Fruit fly (Drosophila melanogaster) whole organism, embryonic: Measurements from ENCODE around the gene Dsor1.

Experiments
- Asciz ChIP-seq: fragments of 200-800 bp; sonication (Bioruptor generic); optimal IDR thresholded peaks from 2 replicates; lab custom pipeline; 2017; ENCODE audit warnings: missing biosample characterization, mild to moderate bottlenecking, missing genetic modification characterization, missing genetic modification reagents
- Atf-2 ChIP-seq: fragments of 200-800 bp; sonication (Bioruptor generic); optimal IDR thresholded peaks from 2 replicates; lab custom pipeline; 2016; ENCODE audit warnings: missing biosample characterization, missing genetic modification characterization
- B-H1 ChIP-seq: fragments of 200-800 bp; sonication (Bioruptor generic); IDR thresholded peaks from 3 replicates; pipeline ENCODE4 v1.3.6; 2022; ENCODE audit warnings: missing biosample characterization, missing genetic modification characterization
- CG10274 ChIP-seq: fragments of 200-800 bp; sonication (Bioruptor generic); optimal IDR thresholded peaks from 3 replicates; lab custom pipeline; 2017; ENCODE audit warnings: missing biosample characterization, mild to moderate bottlenecking, missing genetic modification characterization
- CG11085 ChIP-seq: fragments of 200-800 bp; sonication (Bioruptor generic); IDR thresholded peaks from 2 replicates; pipeline ENCODE4 v1.3.6; 2022; ENCODE audit warnings: missing biosample characterization, missing genetic modification characterization
- CG12391 ChIP-seq: fragments of 200-800 bp; sonication (Bioruptor generic); optimal IDR thresholded peaks from 3 replicates; lab custom pipeline; 2018; ENCODE audit warnings: missing biosample characterization, mild to moderate bottlenecking, missing genetic modification characterization, moderate library complexity
- CG14710 ChIP-seq: fragments of 200-800 bp; sonication (Bioruptor generic); optimal IDR thresholded peaks from 3 replicates; lab custom pipeline; 2019; ENCODE audit warnings: missing biosample characterization, mild to moderate bottlenecking, missing genetic modification characterization, moderate library complexity
- CG1603 ChIP-seq: fragments of 200-800 bp; sonication (Bioruptor generic); optimal IDR thresholded peaks from 2 replicates; lab custom pipeline; 2019; ENCODE audit warnings: missing biosample characterization, mild to moderate bottlenecking, missing genetic modification characterization, moderate library complexity
- CG16779 ChIP-seq: fragments of 200-800 bp; sonication (Bioruptor generic); IDR thresholded peaks from 2 replicates; pipeline ENCODE4 v1.3.6; 2022; ENCODE audit warnings: missing biosample characterization, missing genetic modification characterization
- CG16863 ChIP-seq: fragments of 200-800 bp; sonication (Bioruptor generic); optimal IDR thresholded peaks from 3 replicates; lab custom pipeline; 2016; ENCODE audit warnings: missing biosample characterization, missing genetic modification characterization
- CG17568 ChIP-seq: fragments of 200-800 bp; sonication (Bioruptor generic); optimal IDR thresholded peaks from 2 replicates; lab custom pipeline; 2018; ENCODE audit warnings: missing biosample characterization, mild to moderate bottlenecking, missing genetic modification characterization, moderate library complexity
- CG18262 ChIP-seq: fragments of 200-800 bp; optimal IDR thresholded peaks from 3 replicates; lab custom pipeline; 2019; ENCODE audit warnings: missing biosample characterization, mild to moderate bottlenecking, missing genetic modification characterization, moderate library complexity
- CG1832 ChIP-seq: fragments of 200-800 bp; sonication (Bioruptor generic); optimal IDR thresholded peaks from 2 replicates; lab custom pipeline; 2017; ENCODE audit warnings: missing biosample characterization, mild to moderate bottlenecking, missing genetic modification characterization, inconsistent platforms
- CG18619 ChIP-seq: fragments of 200-800 bp; sonication (Bioruptor generic); optimal IDR thresholded peaks from 3 replicates; lab custom pipeline; 2017; ENCODE audit warnings: missing biosample characterization, mild to moderate bottlenecking, missing genetic modification characterization
- CG2712 ChIP-seq: fragments of 200-800 bp; optimal IDR thresholded peaks from 3 replicates; lab custom pipeline; 2019; ENCODE audit warnings: missing biosample characterization, mild to moderate bottlenecking, missing genetic modification characterization, moderate library complexity
- CG2889 ChIP-seq: fragments of 200-800 bp; sonication (Bioruptor generic); IDR thresholded peaks from 3 replicates; pipeline ENCODE4 v1.3.6; 2022; ENCODE audit warnings: missing biosample characterization, missing genetic modification characterization
- CG33557 ChIP-seq: fragments of 200-800 bp; sonication (Bioruptor generic); optimal IDR thresholded peaks from 2 replicates; lab custom pipeline; 2019; ENCODE audit warnings: missing biosample characterization, mild to moderate bottlenecking, missing genetic modification characterization, moderate library complexity
- CG4328 ChIP-seq: fragments of 200-800 bp; sonication (Bioruptor generic); optimal IDR thresholded peaks from 3 replicates; lab custom pipeline; 2017; ENCODE audit warnings: missing biosample characterization, missing genetic modification reagents, missing genetic modification characterization
- CG4820 ChIP-seq: fragments of 200-800 bp; sonication (Bioruptor generic); optimal IDR thresholded peaks from 3 replicates; lab custom pipeline; 2016; ENCODE audit warnings: missing biosample characterization, missing genetic modification characterization
- CG5180 ChIP-seq: fragments of 200-800 bp; sonication (Bioruptor generic); optimal IDR thresholded peaks from 3 replicates; lab custom pipeline; 2017; ENCODE audit warnings: missing biosample characterization, missing genetic modification characterization, mild to moderate bottlenecking, moderate library complexity, missing genetic modification reagents
- CG5953 ChIP-seq: fragments of 200-800 bp; sonication (Bioruptor generic); IDR thresholded peaks from 2 replicates; pipeline ENCODE4 v1.3.6; 2022; ENCODE audit warnings: missing biosample characterization, missing genetic modification characterization
- CG7786 ChIP-seq: fragments of 200-800 bp; sonication (Bioruptor generic); optimal IDR thresholded peaks from 2 replicates; lab custom pipeline; 2016; ENCODE audit warnings: missing biosample characterization, missing genetic modification characterization
- CG8944 ChIP-seq: fragments of 200-800 bp; sonication (Bioruptor generic); optimal IDR thresholded peaks from 3 replicates; lab custom pipeline; 2016; ENCODE audit warnings: missing biosample characterization, missing genetic modification characterization
- CG9876 ChIP-seq: fragments of 200-800 bp; sonication (Bioruptor generic); optimal IDR thresholded peaks from 2 replicates; lab custom pipeline; 2016; ENCODE audit warnings: missing biosample characterization, missing genetic modification characterization
- Camta ChIP-seq: fragments of 200-800 bp; sonication (Bioruptor generic); optimal IDR thresholded peaks from 2 replicates; lab custom pipeline; 2016; ENCODE audit warnings: missing biosample characterization, missing genetic modification characterization
- Dfd ChIP-seq, 2 experiments: fragments of >200 bp; optimal IDR thresholded peaks; 2 replicates each; lab custom pipeline; 2017; ENCODE audit warnings: missing biosample characterization in 2 of 2, missing genetic modification characterization in 2 of 2
- Dip3 ChIP-seq: fragments of 200-800 bp; sonication (Bioruptor generic); optimal IDR thresholded peaks from 3 replicates; lab custom pipeline; 2016; ENCODE audit warnings: missing biosample characterization, missing genetic modification characterization
- ERR ChIP-seq: fragments of 200-800 bp; sonication (Bioruptor generic); optimal IDR thresholded peaks from 2 replicates; lab custom pipeline; 2016; ENCODE audit warnings: missing biosample characterization, missing genetic modification characterization
- HLH3B ChIP-seq: fragments of 200-800 bp; sonication (Bioruptor generic); IDR thresholded peaks from 2 replicates; pipeline ENCODE4 v1.3.6; 2022; ENCODE audit warnings: missing biosample characterization, missing genetic modification characterization
- HmgZ ChIP-seq: fragments of 200-800 bp; sonication (Bioruptor generic); optimal IDR thresholded peaks from 2 replicates; lab custom pipeline; 2018; ENCODE audit warnings: missing biosample characterization, mild to moderate bottlenecking, missing genetic modification characterization
- MBD-R2 ChIP-seq: fragments of 200-800 bp; sonication (Bioruptor generic); IDR thresholded peaks from 2 replicates; pipeline ENCODE4 v1.3.6; 2022; ENCODE audit warnings: missing biosample characterization, missing genetic modification characterization
- Nf-YB ChIP-seq: fragments of 200-800 bp; sonication (Bioruptor generic); optimal IDR thresholded peaks from 3 replicates; lab custom pipeline; 2019; ENCODE audit warnings: missing biosample characterization, mild to moderate bottlenecking, missing genetic modification characterization, moderate library complexity
- Taf1 ChIP-seq: fragments of 200-800 bp; sonication (Bioruptor generic); IDR thresholded peaks from 2 replicates; pipeline ENCODE4 v1.3.6; 2022; ENCODE audit warnings: missing biosample characterization, missing genetic modification characterization
- ase ChIP-seq: fragments of 200-800 bp; sonication (Bioruptor generic); IDR thresholded peaks from 3 replicates; pipeline ENCODE4 v1.3.6; 2022; ENCODE audit warnings: missing biosample characterization, missing genetic modification characterization
- chn ChIP-seq: fragments of 200-800 bp; sonication (Bioruptor generic); optimal IDR thresholded peaks from 2 replicates; lab custom pipeline; 2016; ENCODE audit warnings: missing biosample characterization, missing genetic modification characterization
- crol ChIP-seq: fragments of 200-800 bp; sonication (Bioruptor generic); IDR thresholded peaks from 2 replicates; pipeline ENCODE4 v1.3.6; 2022; ENCODE audit warnings: missing biosample characterization, missing genetic modification characterization
- da ChIP-seq: fragments of 200-800 bp; sonication (Bioruptor generic); optimal IDR thresholded peaks from 2 replicates; lab custom pipeline; 2016; ENCODE audit warnings: missing biosample characterization, missing genetic modification characterization
- dati ChIP-seq: fragments of 200-800 bp; sonication (Bioruptor generic); IDR thresholded peaks from 2 replicates; pipeline ENCODE4 v1.3.6; 2022; ENCODE audit warnings: missing biosample characterization, missing genetic modification characterization
- eve ChIP-seq, 2 experiments: fragments of >200 bp; optimal IDR thresholded peaks; 2 replicates each; lab custom pipeline; 2017; ENCODE audit warnings: missing biosample characterization in 2 of 2, missing genetic modification characterization in 2 of 2
- eyg ChIP-seq: fragments of 200-800 bp; sonication (Bioruptor generic); optimal IDR thresholded peaks from 3 replicates; lab custom pipeline; 2016; ENCODE audit warnings: missing biosample characterization, missing genetic modification characterization
- nom ChIP-seq: fragments of 200-800 bp; sonication (Bioruptor generic); optimal IDR thresholded peaks from 2 replicates; lab custom pipeline; 2017; ENCODE audit warnings: missing biosample characterization, missing genetic modification characterization, mild to moderate bottlenecking, moderate library complexity, missing genetic modification reagents
- phol ChIP-seq: fragments of 200-800 bp; sonication (Bioruptor generic); optimal IDR thresholded peaks from 3 replicates; lab custom pipeline; 2018; ENCODE audit warnings: missing biosample characterization, mild to moderate bottlenecking, missing genetic modification characterization, moderate library complexity
- salm ChIP-seq: fragments of 200-800 bp; sonication (Bioruptor generic); optimal IDR thresholded peaks from 2 replicates; lab custom pipeline; 2018; ENCODE audit warnings: missing biosample characterization, mild to moderate bottlenecking, missing genetic modification characterization
- scrt ChIP-seq: fragments of 200-800 bp; sonication (Bioruptor generic); optimal IDR thresholded peaks from 2 replicates; lab custom pipeline; 2018; ENCODE audit warnings: missing biosample characterization, mild to moderate bottlenecking, missing genetic modification characterization, moderate library complexity
- sr ChIP-seq: fragments of 200-800 bp; sonication (Bioruptor generic); IDR thresholded peaks from 3 replicates; pipeline ENCODE4 v1.3.6; 2022; ENCODE audit warnings: missing biosample characterization, missing genetic modification characterization
- ssp ChIP-seq: fragments of 200-800 bp; sonication (Bioruptor generic); IDR thresholded peaks from 2 replicates; pipeline ENCODE4 v1.3.6; 2022; ENCODE audit warnings: missing biosample characterization, missing genetic modification characterization
- tio ChIP-seq: fragments of 200-800 bp; sonication (Bioruptor generic); optimal IDR thresholded peaks from 2 replicates; lab custom pipeline; 2017; ENCODE audit warnings: missing biosample characterization, missing genetic modification characterization, inconsistent platforms
- tna ChIP-seq: fragments of 200-800 bp; sonication (Bioruptor generic); IDR thresholded peaks from 2 replicates; pipeline ENCODE4 v1.3.6; 2022; ENCODE audit warnings: missing biosample characterization, missing genetic modification characterization; ENCODE audit not compliant: partially characterized antibody
- trem ChIP-seq: fragments of 200-800 bp; optimal IDR thresholded peaks from 3 replicates; lab custom pipeline; 2019; ENCODE audit warnings: missing biosample characterization, mild to moderate bottlenecking, missing genetic modification characterization, moderate library complexity
- tup ChIP-seq: fragments of 200-800 bp; sonication (Bioruptor generic); optimal IDR thresholded peaks from 2 replicates; lab custom pipeline; 2016; ENCODE audit warnings: missing biosample characterization, mild to moderate bottlenecking, missing genetic modification characterization, moderate library complexity
- usp ChIP-seq: fragments of >200 bp; optimal IDR thresholded peaks from 2 replicates; lab custom pipeline; 2017; ENCODE audit warnings: missing biosample characterization, missing genetic modification characterization
- vfl ChIP-seq: fragments of 200-800 bp; sonication (Bioruptor generic); optimal IDR thresholded peaks from 2 replicates; lab custom pipeline; 2016; ENCODE audit warnings: missing biosample characterization, missing genetic modification characterization
- zf30C ChIP-seq: fragments of 200-800 bp; sonication (Bioruptor generic); optimal IDR thresholded peaks from 3 replicates; lab custom pipeline; 2018; ENCODE audit warnings: missing biosample characterization, mild to moderate bottlenecking, missing genetic modification characterization

The Dsor1 gene

dm6 chrX:9248040-9248439 is 898 bp downstream of the Dsor1 start (continued):
- no peak for TF ChIP-seq usp (GFP tag; lab: Kevin White, UChicago)
- TF ChIP-seq CG11085 (GFP tag; lab: Robert Waterston, UW): no peak
- peak; percentile 15 for TF ChIP-seq chn
- TF ChIP-seq CG9876 (GFP tag; lab: Kevin White, UChicago): no peak
- peak; percentile 7 for TF ChIP-seq CG14710 (tag; lab: Kevin White, UChicago)
- TF ChIP-seq CG33557 (GFP tag; lab: Kevin White, UChicago): no peak
- no peak for TF ChIP-seq Taf1
- TF ChIP-seq Camta: no peak
- no peak for TF ChIP-seq CG10274 (GFP tag; lab: Kevin White, UChicago)
- no peak for TF ChIP-seq tna (GFP tag; lab: Robert Waterston, UW)
- no peak for TF ChIP-seq ERR (GFP tag; lab: Kevin White, UChicago)
- no peak for TF ChIP-seq Dip3
- TF ChIP-seq CG12391 (tag; lab: Kevin White, UChicago): peak; percentile 35
- no peak for TF ChIP-seq crol (GFP tag; lab: Robert Waterston, UW)
- peak; percentile 55 for TF ChIP-seq CG2712 (tag; lab: Kevin White, UChicago)
- no peak for TF ChIP-seq CG5180 (GFP tag; lab: Kevin White, UChicago)
- peak; percentile 28 for TF ChIP-seq CG18262 (tag; lab: Kevin White, UChicago)
- TF ChIP-seq Dfd (GFP tag; optimal IDR thresholded peaks at IDR 0.05; lab: Kevin White, UChicago): no peak
- TF ChIP-seq CG5953 (GFP tag; lab: Robert Waterston, UW): no peak
- no peak for TF ChIP-seq CG1832 (GFP tag; lab: Kevin White, UChicago)
- no peak for TF ChIP-seq CG18619 (GFP tag; lab: Kevin White, UChicago)
- no peak for TF ChIP-seq CG16863 (GFP tag; lab: Kevin White, UChicago)
- no peak for TF ChIP-seq Asciz
- TF ChIP-seq HmgZ: no peak
- TF ChIP-seq vfl (GFP tag; lab: Kevin White, UChicago): no peak
- TF ChIP-seq CG1603 (tag; lab: Kevin White, UChicago): peak; percentile 22
- TF ChIP-seq HLH3B (GFP tag; lab: Robert Waterston, UW): no peak
- no peak for TF ChIP-seq ssp (GFP tag; lab: Robert Waterston, UW)
- TF ChIP-seq ase (GFP tag; lab: Robert Waterston, UW): no peak
- TF ChIP-seq nom (GFP tag; lab: Kevin White, UChicago): no peak
- no peak for TF ChIP-seq CG8944 (GFP tag; lab: Kevin White, UChicago)
- TF ChIP-seq eve (GFP tag; optimal IDR thresholded peaks at IDR 0.05; lab: Kevin White, UChicago): no peak
- peak; percentile 69 for TF ChIP-seq zf30C (GFP tag; lab: Kevin White, UChicago)
- TF ChIP-seq CG16779 (GFP tag; lab: Robert Waterston, UW): no peak
- no peak for TF ChIP-seq trem (tag; lab: Kevin White, UChicago)
- no peak for TF ChIP-seq Atf-2 (GFP tag; lab: Kevin White, UChicago)
- TF ChIP-seq Nf-YB (GFP tag; lab: Kevin White, UChicago): no peak
- TF ChIP-seq scrt (GFP tag; lab: Kevin White, UChicago): no peak
- no peak for TF ChIP-seq CG7786 (GFP tag; lab: Kevin White, UChicago)
- TF ChIP-seq eyg (GFP tag; lab: Kevin White, UChicago): no peak
- TF ChIP-seq MBD-R2 (GFP tag; lab: Robert Waterston, UW): no peak; the same call in 1 of the 2 replicates
- TF ChIP-seq da (GFP tag; lab: Kevin White, UChicago): no peak
- TF ChIP-seq sr (GFP tag; lab: Robert Waterston, UW): no peak
- TF ChIP-seq tio (GFP tag; lab: Kevin White, UChicago): no peak
- no peak for TF ChIP-seq CG4328 (GFP tag; lab: Kevin White, UChicago)
- no peak for TF ChIP-seq CG17568 (GFP tag; lab: Kevin White, UChicago)
- TF ChIP-seq CG4820 (GFP tag; lab: Kevin White, UChicago): no peak
- TF ChIP-seq B-H1 (GFP tag; lab: Robert Waterston, UW): no peak
- no peak for TF ChIP-seq salm
- TF ChIP-seq dati (GFP tag; lab: Robert Waterston, UW): no peak
- no peak for TF ChIP-seq CG2889 (GFP tag; lab: Robert Waterston, UW)
- TF ChIP-seq tup (GFP tag; lab: Kevin White, UChicago): no peak
- TF ChIP-seq phol: peak; percentile 40
